Fruit fly (Drosophila melanogaster) S2 (cell line): ENCODE results near the gene CG31415.
A peak's percentile ranks its signal among the peaks of the same experiment; 100 is the strongest.

Experiments used
- CG8478 ChIP-seq: fragments of >200 bp; optimal IDR thresholded peaks from 2 replicates; lab custom pipeline; 2018
- CTCF ChIP-seq, 2 experiments: fragments of >200 bp; optimal IDR thresholded peaks; 2 replicates each; lab custom pipeline; 2018

DNA sequence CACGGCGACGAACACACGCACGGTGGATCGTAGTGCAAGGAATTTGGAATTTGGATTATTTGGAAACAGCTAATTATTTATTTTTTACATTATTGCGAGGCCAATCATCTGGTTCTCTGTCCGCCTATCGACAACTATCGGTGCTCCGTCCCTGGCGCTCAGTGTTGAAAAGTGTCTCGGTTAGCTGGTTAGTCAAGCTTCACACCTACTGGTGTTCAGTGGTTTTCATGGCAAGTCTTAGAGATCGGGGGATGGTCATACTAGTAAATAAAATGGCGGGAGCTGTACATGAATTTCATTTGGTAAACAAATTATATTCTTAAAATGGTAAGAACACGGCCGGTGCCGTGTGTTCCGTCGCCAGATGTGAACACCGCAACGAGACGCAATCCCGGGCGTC, 32.4 kb upstream of the CG31415 start, which contains the start of the genes trbd and dmt:
- TF ChIP-seq CG8478 (lab: Kevin White, UChicago), result no peak
- TF ChIP-seq CTCF (optimal IDR thresholded peaks at IDR 0.05; lab: Kevin White, UChicago), result peak; percentile 44 to 65
